Fruit fly (Drosophila melanogaster) whole organism, prepupa: Measurements from ENCODE around the gene PGRP-LA.

Source experiments
- CG11902 ChIP-seq: fragments of 200-800 bp; sonication (Bioruptor generic); optimal IDR thresholded peaks from 3 replicates; lab custom pipeline; 2016; ENCODE audit warnings: missing biosample characterization, missing genetic modification characterization
- CG16779 ChIP-seq: fragments of 200-800 bp; sonication (Bioruptor generic); optimal IDR thresholded peaks from 3 replicates; lab custom pipeline; 2017; ENCODE audit warnings: missing biosample characterization, mild to moderate bottlenecking, missing genetic modification characterization
- CG3032 ChIP-seq: fragments of 200-800 bp; optimal IDR thresholded peaks from 2 replicates; lab custom pipeline; 2019; ENCODE audit warnings: missing biosample characterization, mild to moderate bottlenecking, missing genetic modification characterization, moderate library complexity
- CG6808 ChIP-seq: fragments of 200-800 bp; sonication (Bioruptor generic); optimal IDR thresholded peaks from 3 replicates; lab custom pipeline; 2017; ENCODE audit warnings: missing biosample characterization, missing genetic modification characterization, mild to moderate bottlenecking, moderate library complexity, missing genetic modification reagents
- Eip78C ChIP-seq: fragments of 200-800 bp; sonication (Bioruptor generic); peaks from one replicate; lab custom pipeline; 2016; ENCODE audit warnings: missing biosample characterization, missing genetic modification characterization
- Ets21C ChIP-seq: fragments of 200-800 bp; sonication (Bioruptor generic); optimal IDR thresholded peaks from 3 replicates; lab custom pipeline; 2016; ENCODE audit warnings: missing biosample characterization, missing genetic modification characterization
- Hr38 ChIP-seq: sonication (Bioruptor generic); optimal IDR thresholded peaks from 2 replicates; lab custom pipeline; 2016; ENCODE audit warnings: missing biosample characterization, missing genetic modification characterization
- Hr39 ChIP-seq: fragments of 200-800 bp; sonication (Bioruptor generic); optimal IDR thresholded peaks from 2 replicates; lab custom pipeline; 2016; ENCODE audit warnings: missing biosample characterization, missing genetic modification characterization
- Lpt ChIP-seq: fragments of 200-800 bp; sonication (Bioruptor generic); optimal IDR thresholded peaks from 3 replicates; lab custom pipeline; 2016; ENCODE audit warnings: missing biosample characterization, missing genetic modification characterization
- OdsH ChIP-seq: fragments of 200-800 bp; sonication (Bioruptor generic); optimal IDR thresholded peaks from 3 replicates; lab custom pipeline; 2016; ENCODE audit warnings: missing biosample characterization, missing genetic modification characterization
- Sox102F ChIP-seq: fragments of 200-800 bp; sonication (Bioruptor generic); optimal IDR thresholded peaks from 2 replicates; lab custom pipeline; 2016; ENCODE audit warnings: missing biosample characterization, mild to moderate bottlenecking, missing genetic modification characterization
- dsx ChIP-seq: fragments of 200-800 bp; optimal IDR thresholded peaks from 3 replicates; lab custom pipeline; 2019; ENCODE audit warnings: missing biosample characterization, mild to moderate bottlenecking, missing genetic modification characterization, moderate library complexity; ENCODE audit not compliant: poor library complexity, severe bottlenecking
- net ChIP-seq: fragments of 200-800 bp; sonication (Bioruptor generic); optimal IDR thresholded peaks from 3 replicates; lab custom pipeline; 2016; ENCODE audit warnings: missing biosample characterization, missing genetic modification characterization

- TF ChIP-seq dsx (GFP tag; lab: Kevin White, UChicago) (no peak), CG11902 (GFP tag; lab: Kevin White, UChicago) (no peak), net (no peak), OdsH (GFP tag; lab: Kevin White, UChicago) (no peak), Lpt (peak; percentile 64), CG16779 (tag; lab: Kevin White, UChicago) (peak; percentile 68), Hr38 (no peak), CG3032 (tag; lab: Kevin White, UChicago) (no peak), CG6808 (GFP tag; lab: Kevin White, UChicago) (peak; percentile 29), Sox102F (GFP tag; lab: Kevin White, UChicago) (no peak), Eip78C (GFP tag; lab: Kevin White, UChicago) (no peak), Ets21C (GFP tag; lab: Kevin White, UChicago) (no peak), Hr39 (no peak)
These were observed 1.6 kb downstream of the PGRP-LA start for dm6 chr3L:9335711-9336110.
